Fruit fly (Drosophila melanogaster): ENCODE results near the gene CG7120.
A peak's percentile ranks its signal among the peaks of the same experiment; 100 is the strongest.

CG7120 gene

DNA sequence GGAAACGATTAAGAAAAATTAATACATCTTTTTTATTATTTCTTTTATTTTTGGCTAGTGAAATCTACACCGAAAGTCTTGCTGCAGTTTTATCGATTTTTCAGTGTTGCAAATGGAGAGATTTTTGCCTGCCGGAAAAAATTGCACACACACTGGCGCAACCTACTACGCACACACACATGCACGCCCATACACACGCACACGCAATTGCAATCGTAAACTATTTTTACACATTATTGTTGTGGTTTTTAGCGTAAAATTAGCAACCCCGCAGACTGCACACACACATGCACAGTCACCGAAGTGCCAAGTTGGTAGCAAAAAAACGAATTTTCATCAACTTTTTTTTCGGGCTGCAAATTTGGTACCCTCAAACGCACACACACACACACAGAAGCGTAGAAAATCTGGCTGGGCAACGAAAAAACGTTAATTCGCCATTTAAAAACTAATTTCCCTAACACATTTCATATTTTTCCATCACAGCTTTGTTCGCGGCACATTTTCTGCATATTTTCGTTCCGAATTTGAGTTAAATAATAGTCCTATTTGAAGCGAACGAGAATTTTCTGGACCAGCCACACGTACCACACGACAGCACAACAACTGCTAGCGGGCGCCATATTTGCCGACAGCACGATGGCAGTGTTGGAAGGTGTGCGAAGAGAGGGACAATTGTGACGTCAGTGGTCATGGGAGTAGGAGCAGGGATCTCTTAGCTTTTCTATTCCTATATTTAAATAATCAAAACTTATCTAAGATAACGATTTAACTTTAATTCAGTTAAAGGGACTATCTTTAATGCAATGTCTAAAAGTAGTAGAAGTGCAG is 46.2 kb downstream of the CG7120 start, which contains the start of gene Unr:
TSS of gene Unr (minus strand) at position 637 of the 831 bp plus-strand sequence.
- peak; percentile 27 for TF ChIP-seq CG8478 (optimal IDR thresholded peaks at IDR 0.05)
- TF ChIP-seq Dll (optimal IDR thresholded peaks at IDR 0.05) = no peak

DNA sequence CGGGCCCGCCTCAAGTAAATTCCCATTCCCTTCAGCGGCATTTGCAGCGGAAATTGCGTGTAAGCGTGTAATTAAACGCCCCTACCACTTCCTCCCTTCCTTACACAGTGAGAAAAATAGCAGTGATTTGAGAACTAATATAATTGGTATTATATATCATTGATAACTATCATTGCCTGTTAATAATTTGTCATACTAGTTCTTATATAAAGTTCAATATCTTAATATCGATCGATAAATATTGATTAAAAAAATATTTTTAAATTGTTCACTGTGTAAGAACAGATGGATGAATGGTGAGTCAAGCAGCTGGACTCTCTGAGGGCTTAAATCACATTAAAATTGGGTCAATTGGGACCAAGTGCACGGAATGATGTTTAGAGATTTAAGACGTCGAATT is 49.2 kb downstream of the CG7120 start:
- TF ChIP-seq usp (GFP tag; optimal IDR thresholded peaks at IDR 0.05) (no peak), Dll (optimal IDR thresholded peaks at IDR 0.05) (no peak), psq (optimal IDR thresholded peaks at IDR 0.05) (no peak), CG8478 (optimal IDR thresholded peaks at IDR 0.05) (no peak), pan (optimal IDR thresholded peaks at IDR 0.05) (no peak), EcR (GFP tag; optimal IDR thresholded peaks at IDR 0.05) (no peak)

dm6 chr3L:8446050-8446781 is 50.4 kb downstream of the CG7120 start:
- no peak for TF ChIP-seq CG8478 (optimal IDR thresholded peaks at IDR 0.05)
- no peak for TF ChIP-seq pan (optimal IDR thresholded peaks at IDR 0.05)
- TF ChIP-seq usp (GFP tag; optimal IDR thresholded peaks at IDR 0.05) = no peak
- TF ChIP-seq EcR (GFP tag; optimal IDR thresholded peaks at IDR 0.05) = no peak
- TF ChIP-seq Dll (optimal IDR thresholded peaks at IDR 0.05) = no peak
- TF ChIP-seq psq (optimal IDR thresholded peaks at IDR 0.05) = no peak

DNA sequence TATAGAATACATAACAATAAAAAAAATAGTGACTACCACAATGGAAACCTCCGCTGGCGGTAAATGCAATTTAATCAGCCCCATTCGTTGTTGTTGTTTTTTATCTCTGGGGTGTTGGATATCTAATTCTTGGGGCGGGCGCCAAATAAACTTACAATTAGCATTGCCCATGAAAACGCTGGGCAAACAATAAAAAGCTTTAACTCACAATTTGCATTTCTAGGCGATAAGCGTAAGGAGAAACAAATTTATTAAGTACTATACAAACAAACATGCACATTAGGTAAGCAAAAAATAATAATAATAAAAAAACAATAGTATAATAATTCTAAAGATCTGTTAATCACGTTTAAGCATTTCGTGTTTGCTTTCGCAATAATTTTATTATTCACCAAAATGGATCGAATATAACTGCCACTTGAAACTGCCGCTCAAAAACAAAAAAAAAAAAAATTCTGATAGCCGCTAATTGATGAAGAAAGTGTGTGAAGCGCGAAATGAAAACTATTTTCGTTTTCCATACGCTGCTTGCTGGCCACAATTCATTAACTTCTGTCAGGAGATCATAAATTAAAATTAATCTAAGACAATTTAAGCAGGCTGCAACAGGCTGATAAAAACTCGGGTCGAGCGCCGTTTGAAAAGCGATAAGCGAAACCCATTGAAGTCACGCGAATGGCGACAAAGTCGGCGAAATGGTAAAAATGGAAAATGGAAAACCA is 52.2 kb downstream of the CG7120 start:
- TF ChIP-seq Dll (optimal IDR thresholded peaks at IDR 0.05) (no peak), CG8478 (optimal IDR thresholded peaks at IDR 0.05) (no peak), EcR (GFP tag; optimal IDR thresholded peaks at IDR 0.05) (no peak), psq (optimal IDR thresholded peaks at IDR 0.05) (no peak), pan (optimal IDR thresholded peaks at IDR 0.05) (no peak), usp (GFP tag; optimal IDR thresholded peaks at IDR 0.05) (no peak)

dm6 chr3L:8448517-8448889 is 52.7 kb downstream of the CG7120 start:
- TF ChIP-seq pan (optimal IDR thresholded peaks at IDR 0.05) = no peak
- no peak for TF ChIP-seq EcR (GFP tag; optimal IDR thresholded peaks at IDR 0.05)
- no peak for TF ChIP-seq CG8478 (optimal IDR thresholded peaks at IDR 0.05)
- no peak for TF ChIP-seq usp (GFP tag; optimal IDR thresholded peaks at IDR 0.05)
- no peak for TF ChIP-seq psq (optimal IDR thresholded peaks at IDR 0.05)
- TF ChIP-seq Dll (optimal IDR thresholded peaks at IDR 0.05) = no peak

DNA sequence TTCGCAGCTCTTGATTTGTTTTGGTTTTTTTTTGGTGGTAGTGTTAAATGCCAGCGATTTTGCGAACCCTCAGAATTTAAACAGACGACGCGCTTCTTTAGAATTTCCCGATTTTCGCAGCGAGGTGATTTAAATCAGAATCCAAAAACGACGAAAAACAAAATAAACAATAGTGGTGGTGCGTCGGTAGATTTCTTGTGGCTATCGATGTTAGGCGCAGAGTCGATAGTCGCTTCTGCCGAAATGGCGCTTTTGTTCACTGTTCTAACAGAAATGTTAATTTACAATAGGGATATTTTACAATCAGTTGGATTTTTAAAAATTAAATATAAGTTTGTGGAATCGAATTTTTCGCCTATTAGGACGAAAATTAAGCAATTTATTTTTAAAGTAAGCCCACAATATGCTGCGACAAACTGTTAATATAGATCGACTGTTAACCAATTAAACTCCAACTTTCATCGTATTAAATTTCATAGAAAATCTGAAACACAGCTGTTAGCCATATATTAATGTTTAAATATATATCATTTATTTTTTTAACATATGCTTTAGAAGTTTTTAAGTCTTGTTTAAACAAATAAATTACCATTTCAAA is 53.5 kb downstream of the CG7120 start, which contains the start of gene CG6983:
TSS of gene CG6983 (minus strand) at position 176 of the 598 bp plus-strand sequence.
- TF ChIP-seq usp (GFP tag; optimal IDR thresholded peaks at IDR 0.05) = no peak

DNA sequence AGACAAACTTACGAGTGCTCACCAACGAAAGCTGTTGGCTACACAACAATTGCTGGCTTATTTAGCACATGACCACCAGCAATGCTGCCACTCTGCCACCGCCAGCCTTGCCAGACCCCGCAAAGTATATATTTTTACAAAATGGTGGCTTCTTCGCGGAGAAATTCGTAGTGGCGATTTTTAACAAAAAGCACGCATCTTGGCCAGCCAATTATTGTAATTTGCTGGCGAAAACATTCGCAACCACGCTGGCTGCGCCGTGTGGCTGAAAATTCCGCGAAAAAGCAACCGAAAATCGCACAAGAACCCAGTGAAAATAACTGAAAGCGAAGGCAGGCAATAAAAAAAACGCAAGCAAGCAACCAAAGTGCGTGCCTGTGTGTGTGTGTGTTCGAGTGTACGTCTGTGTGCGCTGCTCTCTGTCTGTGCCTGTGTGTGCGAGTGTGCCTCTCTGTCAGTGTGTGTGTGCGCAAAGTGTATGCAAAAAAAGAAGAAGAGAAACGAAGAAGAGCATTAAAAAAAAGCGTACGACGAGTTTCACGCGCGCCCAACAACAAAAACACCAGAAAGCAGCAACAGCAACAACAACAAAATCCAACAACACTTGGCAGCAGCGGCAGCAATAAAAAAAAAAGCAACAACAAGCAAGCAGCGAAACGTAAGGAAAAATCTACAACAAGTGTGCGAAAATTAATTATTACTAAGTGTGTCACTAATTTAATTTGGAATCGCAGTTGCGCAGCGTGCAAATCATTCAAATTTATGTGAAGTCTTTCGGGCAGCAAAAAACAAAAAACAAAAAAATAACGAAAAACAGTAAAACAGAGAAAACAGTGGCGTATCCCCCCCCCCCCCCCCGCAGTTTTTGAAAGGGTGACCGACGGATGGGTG is 54.2 kb downstream of the CG7120 start, which contains the start of gene Gug:
TSS of gene Gug (plus strand) at position 123 of the 891 bp plus-strand sequence.
- TF ChIP-seq CG8478 (optimal IDR thresholded peaks at IDR 0.05) (no peak), EcR (GFP tag; optimal IDR thresholded peaks at IDR 0.05) (no peak), Dll (optimal IDR thresholded peaks at IDR 0.05) (no peak), pan (optimal IDR thresholded peaks at IDR 0.05) (no peak), psq (optimal IDR thresholded peaks at IDR 0.05) (no peak), usp (GFP tag; optimal IDR thresholded peaks at IDR 0.05) (no peak)

dm6 chr3L:8450747-8451146 is 54.9 kb downstream of the CG7120 start:
- no peak for TF ChIP-seq psq (optimal IDR thresholded peaks at IDR 0.05)
- TF ChIP-seq pan (optimal IDR thresholded peaks at IDR 0.05) = no peak
- no peak for TF ChIP-seq EcR (GFP tag; optimal IDR thresholded peaks at IDR 0.05)
- no peak for TF ChIP-seq usp (GFP tag; optimal IDR thresholded peaks at IDR 0.05)
- no peak for TF ChIP-seq CG8478 (optimal IDR thresholded peaks at IDR 0.05)
- TF ChIP-seq Dll (optimal IDR thresholded peaks at IDR 0.05) = no peak
